Fruit fly (Drosophila melanogaster) whole organism, larva: Measurements from ENCODE around the gene Pax.

ENCODE experiments used
- noc ChIP-seq: fragments of 200-800 bp; sonication (Bioruptor generic); optimal IDR thresholded peaks from 3 replicates; lab custom pipeline; 2019; ENCODE audit warnings: missing biosample characterization, mild to moderate bottlenecking, missing genetic modification characterization, moderate library complexity

The Pax gene

dm6 chr2L:19423467-19424122 lies 2.8 kb downstream of the Pax start, which contains the start of the genes Alp12 and CG13085:
Gene Alp12, plus strand, starts transcription at chr2L:19424050.
Gene CG13085, plus strand, starts transcription at chr2L:19424050.
- TF ChIP-seq noc (tag; lab: Kevin White, UChicago): peak; percentile 98

DNA sequence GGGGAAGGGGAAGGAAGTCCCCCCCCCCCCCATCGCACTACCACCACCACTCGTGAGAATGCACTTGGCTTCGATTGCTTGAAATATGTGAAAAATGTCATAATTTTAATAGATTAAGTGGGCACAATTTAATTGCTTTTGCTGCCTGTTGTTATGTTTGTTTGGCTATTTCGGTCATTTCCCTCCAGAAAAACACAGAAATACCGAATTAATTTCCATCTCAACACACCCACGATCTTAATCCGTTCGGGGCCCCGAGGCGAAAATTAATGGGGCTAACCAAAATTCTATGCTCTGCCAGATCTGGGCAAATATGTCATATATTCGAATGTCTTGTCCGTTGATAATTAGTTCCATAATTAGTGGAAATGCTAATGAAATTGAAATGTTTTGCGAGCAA lies 3.8 kb downstream of the Pax start:
- TF ChIP-seq noc (tag; lab: Kevin White, UChicago): no peak

DNA sequence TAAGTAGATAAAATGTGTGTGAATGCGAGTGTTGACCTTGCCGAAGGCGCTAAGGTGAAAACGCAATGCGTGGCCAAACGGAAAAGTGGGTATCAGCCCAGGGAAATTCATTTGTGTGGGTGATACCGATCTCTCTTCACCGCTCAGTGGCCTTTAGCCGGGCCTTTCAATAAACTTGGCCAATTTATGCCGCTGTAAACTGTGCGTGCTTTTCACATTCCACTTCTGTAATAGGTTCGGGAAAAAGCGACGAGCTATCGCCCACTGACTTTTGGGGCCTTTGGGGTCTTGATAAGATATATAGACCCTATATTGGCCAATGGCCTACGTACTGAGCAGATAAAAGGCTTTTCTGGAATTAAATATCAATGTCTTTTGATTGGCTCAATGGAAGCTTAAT lies 4.8 kb downstream of the Pax start:
- no peak for TF ChIP-seq noc (tag; lab: Kevin White, UChicago)

DNA sequence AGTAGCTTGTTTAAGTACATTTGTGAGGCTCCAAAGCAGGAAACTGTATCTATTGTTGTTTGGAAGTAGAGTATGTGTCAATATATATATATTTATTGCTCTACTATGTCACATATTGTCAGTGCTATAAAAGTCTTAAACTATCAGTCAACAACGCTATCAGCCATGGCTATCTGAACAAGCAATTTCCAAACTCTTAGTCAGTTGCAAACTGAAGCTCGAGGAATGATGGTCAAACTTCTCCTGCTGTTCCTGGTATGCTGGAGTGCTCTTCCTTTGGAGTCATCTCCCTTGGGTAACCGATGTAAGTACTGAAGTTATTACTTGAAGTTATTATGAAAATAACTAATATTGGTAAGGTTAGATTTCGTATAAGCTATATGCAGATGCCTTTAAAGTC lies 7.5 kb downstream of the Pax start, which contains the start of gene lectin-37Db:
Gene lectin-37Db (plus strand): TSS at position 204 of the 400 bp plus-strand sequence.
- no peak for TF ChIP-seq noc (tag; lab: Kevin White, UChicago)

DNA sequence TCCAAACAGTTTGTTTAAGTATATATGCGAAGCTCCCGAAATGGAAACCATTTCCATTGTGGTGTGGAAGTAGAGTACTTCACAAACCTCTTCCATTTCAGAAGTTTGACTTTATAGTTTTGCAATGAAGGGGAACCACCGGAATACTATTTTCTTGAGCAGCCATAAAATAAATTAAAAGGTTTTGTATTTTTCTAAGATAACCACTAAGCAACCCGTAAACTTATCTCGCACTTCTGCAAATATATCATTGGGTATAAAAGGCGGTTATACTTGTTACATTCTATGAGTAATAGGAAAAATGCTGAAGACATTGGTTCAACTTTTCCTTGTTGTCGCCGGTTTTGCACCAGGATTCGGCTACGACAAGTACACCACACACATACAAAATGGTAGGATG lies 8.4 kb downstream of the Pax start, which contains the start of gene lectin-37Da:
Gene lectin-37Da (plus strand): TSS at position 301 of the 400 bp plus-strand sequence.
- TF ChIP-seq noc (tag; lab: Kevin White, UChicago): no peak

- no peak for TF ChIP-seq noc (tag; lab: Kevin White, UChicago)
Observed at dm6 chr2L:19416602-19417497, 9.5 kb downstream of the Pax start, which contains the start of gene Lectin-galC1. Gene Lectin-galC1, plus strand, starts transcription at chr2L:19417447.

- TF ChIP-seq noc (tag; lab: Kevin White, UChicago): no peak
Observed at dm6 chr2L:19415859-19416258, 10.5 kb downstream of the Pax start.

DNA sequence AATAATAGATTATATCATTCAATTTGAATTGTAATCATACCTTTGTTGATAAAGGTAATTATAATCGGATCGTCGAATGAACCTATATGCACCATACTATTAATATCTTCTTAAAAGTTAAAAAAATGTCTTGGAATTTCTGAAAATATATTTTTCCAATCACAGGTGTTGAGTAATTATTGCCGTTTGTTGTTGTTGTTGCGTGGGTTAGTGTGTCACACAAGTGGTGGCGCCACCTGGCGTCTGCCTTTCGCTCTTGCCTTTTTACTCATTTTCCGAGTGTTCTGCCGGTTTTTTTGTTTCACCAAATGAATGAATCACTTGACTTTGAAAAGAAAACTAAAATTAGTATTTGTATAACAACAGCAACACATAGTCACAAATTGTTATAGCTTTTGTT lies 11.3 kb downstream of the Pax start:
- TF ChIP-seq noc (tag; lab: Kevin White, UChicago): no peak

DNA sequence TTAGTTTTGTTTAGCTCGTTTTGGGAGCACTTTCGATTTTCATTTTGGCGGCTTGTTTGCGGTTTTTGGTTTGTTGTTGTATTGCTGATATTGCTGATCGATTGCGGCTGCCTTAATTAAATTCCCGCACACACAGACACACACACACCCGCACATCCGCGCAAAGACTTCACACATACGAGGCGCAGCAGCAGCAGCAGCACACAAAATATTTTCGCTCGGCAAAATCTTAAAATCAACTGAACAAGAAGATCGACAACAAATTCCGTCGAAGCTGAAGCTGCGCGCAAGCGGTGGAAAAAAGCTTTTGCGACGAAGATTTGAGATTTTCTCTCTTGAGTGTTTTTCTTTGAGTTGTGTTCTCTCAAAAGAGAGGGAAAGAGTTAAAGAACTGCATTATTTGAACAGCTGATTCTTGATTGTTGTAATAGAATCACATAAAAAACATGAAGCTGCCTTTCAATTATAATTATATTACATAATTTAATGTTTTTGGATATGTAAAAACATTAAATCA lies 12.1 kb downstream of the Pax start:
- TF ChIP-seq noc (tag; lab: Kevin White, UChicago): no peak

dm6 chr2L:19413118-19413893 lies 13.1 kb downstream of the Pax start:
- TF ChIP-seq noc (tag; lab: Kevin White, UChicago): no peak

DNA sequence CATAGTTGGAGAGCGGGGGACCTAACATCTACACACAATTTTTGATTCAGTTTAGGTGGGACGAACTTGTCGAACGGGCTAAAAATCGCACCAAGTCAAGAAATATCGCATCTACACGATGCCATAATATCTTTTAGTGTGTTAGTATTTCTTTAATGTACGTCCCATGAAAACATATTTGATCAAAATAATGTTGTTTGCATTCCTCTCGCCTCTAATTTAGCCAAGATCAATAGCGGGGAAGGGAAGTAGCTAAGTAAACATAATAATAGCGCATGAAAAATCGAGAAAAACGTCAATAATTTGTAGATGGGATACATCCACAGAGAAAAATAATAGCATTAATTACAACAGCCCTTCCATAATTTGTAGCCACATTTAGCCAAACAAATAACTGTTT lies 14.4 kb downstream of the Pax start:
- TF ChIP-seq noc (tag; lab: Kevin White, UChicago): no peak

DNA sequence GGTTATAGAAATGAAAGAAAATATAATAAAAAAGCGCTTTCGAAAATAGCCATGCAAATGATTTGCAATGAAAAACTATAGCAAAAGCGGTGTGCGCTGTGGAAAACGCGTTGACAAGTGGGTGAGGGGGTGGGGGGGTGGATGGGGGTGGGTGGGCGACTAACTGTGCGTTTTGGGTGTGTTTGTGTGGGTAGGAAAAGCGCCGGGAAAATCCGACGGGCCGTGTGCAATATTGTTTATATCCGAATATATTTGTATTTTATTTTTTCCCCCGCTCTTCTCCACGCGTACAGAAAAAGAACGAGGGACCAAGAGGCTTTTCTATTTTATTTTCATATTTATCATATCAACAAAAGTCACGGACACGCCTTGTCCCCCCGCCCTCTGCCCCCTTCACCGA lies 20.0 kb downstream of the Pax start:
- TF ChIP-seq noc (tag; lab: Kevin White, UChicago): no peak

DNA sequence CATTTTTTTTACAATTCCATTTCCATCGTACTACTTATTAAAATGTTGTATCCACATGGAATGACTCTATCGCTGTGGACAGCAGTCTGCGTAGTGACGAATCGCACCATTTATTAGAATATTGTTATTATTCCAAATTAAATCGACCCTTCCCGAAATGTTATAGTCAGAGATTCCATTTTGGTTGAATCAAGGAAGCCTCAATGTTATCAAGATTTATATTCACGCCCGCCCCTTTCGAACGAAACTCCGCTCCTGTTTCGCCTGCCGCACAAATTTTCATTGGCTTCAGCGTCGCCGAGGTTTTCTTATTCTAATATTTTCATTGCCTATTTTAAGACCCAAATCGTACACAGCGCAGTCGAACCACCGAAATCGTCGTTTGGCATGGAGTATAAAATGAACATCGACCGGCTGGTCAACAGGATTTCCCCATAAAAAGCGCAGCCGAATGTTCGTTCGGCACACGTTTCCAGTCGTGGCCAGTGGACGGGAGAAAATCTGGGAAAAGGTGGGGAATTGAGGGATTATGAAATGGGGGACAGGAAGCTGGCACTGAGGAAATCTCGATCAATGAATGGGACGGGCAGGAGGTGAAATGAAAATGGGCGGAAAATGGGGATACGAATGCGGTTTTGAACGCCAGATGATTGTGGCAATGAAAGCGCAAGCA lies 20.6 kb downstream of the Pax start:
- TF ChIP-seq noc (tag; lab: Kevin White, UChicago): no peak

- no peak for TF ChIP-seq noc (tag; lab: Kevin White, UChicago)
Observed at dm6 chr2L:19404804-19405203, 21.6 kb downstream of the Pax start.

- TF ChIP-seq noc (tag; lab: Kevin White, UChicago): no peak
Observed at dm6 chr2L:19403398-19403797, 23.0 kb downstream of the Pax start.
